Worm (Caenorhabditis elegans): Measurements from ENCODE around the gene prk-1.

prk-1 gene

ce11 chrIII:6979584-6979983, 10.4 kb upstream of the prk-1 start, which contains the start of gene ceh-20:
Gene ceh-20, plus strand, starts transcription at chrIII:6979884.
- TF ChIP-seq peb-1 (tag; optimal IDR thresholded peaks at IDR 0.05) (no peak), ceh-16 (tag; optimal IDR thresholded peaks at IDR 0.05) (no peak), nhr-6 (tag; optimal IDR thresholded peaks at IDR 0.05) (no peak), sem-4 (tag; optimal IDR thresholded peaks at IDR 0.05) (no peak), alr-1 (tag; optimal IDR thresholded peaks at IDR 0.05) (no peak), unc-62 (GFP tag; optimal IDR thresholded peaks at IDR 0.05) (no peak), elt-1 (tag; optimal IDR thresholded peaks at IDR 0.05) (no peak), aly-2 (tag; optimal IDR thresholded peaks at IDR 0.05) (no peak), lin-11 (tag; optimal IDR thresholded peaks at IDR 0.05) (no peak)

- TF ChIP-seq lsy-2 (tag; optimal IDR thresholded peaks at IDR 0.05) = peak; percentile 22 to 79
These were observed 7.9 kb upstream of the prk-1 start, which contains the start of gene F31E3.6 for ce11 chrIII:6981989-6982553. Gene F31E3.6, plus strand, starts transcription at chrIII:6982081.

- peak; percentile 82 for TF ChIP-seq nhr-129 (tag; optimal IDR thresholded peaks at IDR 0.05)
- no peak for TF ChIP-seq ZK546.5 (tag; optimal IDR thresholded peaks at IDR 0.05)
- peak; percentile 76 for TF ChIP-seq ztf-4 (tag; optimal IDR thresholded peaks at IDR 0.05)
- peak; percentile 62 for TF ChIP-seq unc-62 (GFP tag; optimal IDR thresholded peaks at IDR 0.05)
- no peak for TF ChIP-seq nhr-12 (tag; optimal IDR thresholded peaks at IDR 0.05)
- TF ChIP-seq lin-39 (tag; optimal IDR thresholded peaks at IDR 0.05) = peak; percentile 12
- TF ChIP-seq F13H6.1 (tag; optimal IDR thresholded peaks at IDR 0.05) = peak; percentile 87
- TF ChIP-seq snpc-4 (tag; optimal IDR thresholded peaks at IDR 0.05) = no peak
- peak; percentile 4 for TF ChIP-seq lin-13 (GFP tag; optimal IDR thresholded peaks at IDR 0.05)
- TF ChIP-seq sma-9 (GFP tag; optimal IDR thresholded peaks at IDR 0.05) = peak; percentile 74
- no peak for TF ChIP-seq sma-9 (tag; optimal IDR thresholded peaks at IDR 0.05)
- TF ChIP-seq fos-1 (tag; optimal IDR thresholded peaks at IDR 0.05) = no peak
- no peak for TF ChIP-seq gmeb-1 (tag; optimal IDR thresholded peaks at IDR 0.05)
- no peak for TF ChIP-seq peb-1 (tag; optimal IDR thresholded peaks at IDR 0.05)
- TF ChIP-seq R02D3.7 (tag; optimal IDR thresholded peaks at IDR 0.05) = no peak
- no peak for TF ChIP-seq nhr-25 (tag; optimal IDR thresholded peaks at IDR 0.05)
- peak; percentile 70 for TF ChIP-seq C34F6.9 (tag; optimal IDR thresholded peaks at IDR 0.05)
- TF ChIP-seq sem-4 (tag; optimal IDR thresholded peaks at IDR 0.05) = peak; percentile 40
- TF ChIP-seq ceh-16 (tag; optimal IDR thresholded peaks at IDR 0.05) = no peak
- no peak for TF ChIP-seq elt-1 (tag; optimal IDR thresholded peaks at IDR 0.05)
- no peak for TF ChIP-seq mdl-1 (tag; optimal IDR thresholded peaks at IDR 0.05)
- TF ChIP-seq dmd-4 (tag; optimal IDR thresholded peaks at IDR 0.05) = no peak
- TF ChIP-seq lsy-2 (tag; optimal IDR thresholded peaks at IDR 0.05) = peak in 1 of 2 experiments; percentile 78
- TF ChIP-seq nhr-6 (tag; optimal IDR thresholded peaks at IDR 0.05) = peak; percentile 60
- peak; percentile 55 for TF ChIP-seq mab-5 (tag; optimal IDR thresholded peaks at IDR 0.05)
- no peak for TF ChIP-seq crh-2 (tag; optimal IDR thresholded peaks at IDR 0.05)
- TF ChIP-seq egl-27 (tag; optimal IDR thresholded peaks at IDR 0.05) = peak; percentile 13
- TF ChIP-seq ztf-11 (tag; optimal IDR thresholded peaks at IDR 0.05) = no peak
- no peak for TF ChIP-seq ama-1 (optimal IDR thresholded peaks at IDR 0.05)
These were observed 1.9 kb upstream of the prk-1 start for ce11 chrIII:6988060-6988459.

- no peak for TF ChIP-seq nhr-25 (tag; optimal IDR thresholded peaks at IDR 0.05)
- no peak for TF ChIP-seq dmd-4 (tag; optimal IDR thresholded peaks at IDR 0.05)
- TF ChIP-seq lin-39 (tag; optimal IDR thresholded peaks at IDR 0.05) = no peak
- peak; percentile 63 for TF ChIP-seq fos-1 (tag; optimal IDR thresholded peaks at IDR 0.05)
These were observed 767 bp upstream of the prk-1 start for ce11 chrIII:6989201-6989600.

ce11 chrIII:6991465-6991864, 1.5 kb downstream of the prk-1 start:
- TF ChIP-seq fos-1 (tag; optimal IDR thresholded peaks at IDR 0.05) = peak; percentile 90
- no peak for TF ChIP-seq zag-1 (tag; optimal IDR thresholded peaks at IDR 0.05)
- no peak for TF ChIP-seq aly-2 (tag; optimal IDR thresholded peaks at IDR 0.05)
- peak; percentile 37 for TF ChIP-seq gmeb-1 (tag; optimal IDR thresholded peaks at IDR 0.05)
- no peak for TF ChIP-seq ceh-82 (tag; optimal IDR thresholded peaks at IDR 0.05)
- TF ChIP-seq elt-3 (tag; optimal IDR thresholded peaks at IDR 0.05) = no peak
- no peak for TF ChIP-seq R02D3.7 (tag; optimal IDR thresholded peaks at IDR 0.05)
- TF ChIP-seq crh-2 (tag; optimal IDR thresholded peaks at IDR 0.05) = no peak
- no peak for TF ChIP-seq ama-1 (optimal IDR thresholded peaks at IDR 0.05)
- TF ChIP-seq nhr-21 (tag; optimal IDR thresholded peaks at IDR 0.05) = no peak
- no peak for TF ChIP-seq ztf-11 (tag; optimal IDR thresholded peaks at IDR 0.05)
- TF ChIP-seq mab-5 (tag; optimal IDR thresholded peaks at IDR 0.05) = no peak
- no peak for TF ChIP-seq ZK546.5 (tag; optimal IDR thresholded peaks at IDR 0.05)
- no peak for TF ChIP-seq lin-39 (tag; optimal IDR thresholded peaks at IDR 0.05)
- no peak for TF ChIP-seq sma-9 (GFP tag; optimal IDR thresholded peaks at IDR 0.05)
- TF ChIP-seq sma-9 (tag; optimal IDR thresholded peaks at IDR 0.05) = no peak
- TF ChIP-seq sma-3 (GFP tag; optimal IDR thresholded peaks at IDR 0.05) = no peak
